Fruit fly (Drosophila melanogaster) whole organism, embryonic: ENCODE data around the gene Slh.

ENCODE experiments used
- ATbp ChIP-seq: fragments of 200-800 bp; sonication (Bioruptor generic); optimal IDR thresholded peaks from 2 replicates; lab custom pipeline; 2017; ENCODE audit warnings: missing biosample characterization, mild to moderate bottlenecking, missing genetic modification characterization, missing genetic modification reagents
- Adf1 ChIP-seq: fragments of 200-800 bp; sonication (Bioruptor generic); IDR thresholded peaks from 2 replicates; pipeline ENCODE4 v1.3.6; 2022; ENCODE audit warnings: missing biosample characterization, missing genetic modification characterization
- CG1024 ChIP-seq: fragments of 200-800 bp; sonication (Bioruptor generic); IDR thresholded peaks from 2 replicates; pipeline ENCODE4 v1.3.6; 2022; ENCODE audit warnings: missing biosample characterization, missing genetic modification characterization
- CG11085 ChIP-seq: fragments of 200-800 bp; sonication (Bioruptor generic); IDR thresholded peaks from 2 replicates; pipeline ENCODE4 v1.3.6; 2022; ENCODE audit warnings: missing biosample characterization, missing genetic modification characterization
- CG11247 ChIP-seq: fragments of 200-800 bp; sonication (Bioruptor generic); IDR thresholded peaks from 2 replicates; pipeline ENCODE4 v1.3.6; 2022; ENCODE audit warnings: missing biosample characterization, missing genetic modification characterization
- CG11504 ChIP-seq: fragments of 200-800 bp; sonication (Bioruptor generic); optimal IDR thresholded peaks from 3 replicates; lab custom pipeline; 2019; ENCODE audit warnings: missing biosample characterization, mild to moderate bottlenecking, missing genetic modification characterization, moderate library complexity
- CG13287 ChIP-seq: fragments of 200-800 bp; sonication (Bioruptor generic); IDR thresholded peaks from 2 replicates; pipeline ENCODE4 v1.3.6; 2022; ENCODE audit warnings: missing biosample characterization, missing genetic modification characterization; ENCODE audit not compliant: partially characterized antibody
- CG13296 ChIP-seq: fragments of 200-800 bp; sonication (Bioruptor generic); optimal IDR thresholded peaks from 3 replicates; lab custom pipeline; 2018; ENCODE audit warnings: missing biosample characterization, mild to moderate bottlenecking, missing genetic modification characterization
- CG13894 ChIP-seq: fragments of 200-800 bp; sonication (Bioruptor generic); optimal IDR thresholded peaks from 3 replicates; lab custom pipeline; 2018; ENCODE audit warnings: missing biosample characterization, mild to moderate bottlenecking, missing genetic modification characterization, moderate library complexity
- CG15011 ChIP-seq: fragments of 200-800 bp; sonication (Bioruptor generic); optimal IDR thresholded peaks from 3 replicates; lab custom pipeline; 2018; ENCODE audit warnings: missing biosample characterization, mild to moderate bottlenecking, missing genetic modification characterization
- CG16779 ChIP-seq: fragments of 200-800 bp; sonication (Bioruptor generic); IDR thresholded peaks from 2 replicates; pipeline ENCODE4 v1.3.6; 2022; ENCODE audit warnings: missing biosample characterization, missing genetic modification characterization
- CG17361 ChIP-seq: fragments of 200-800 bp; sonication (Bioruptor generic); IDR thresholded peaks from 3 replicates; pipeline ENCODE4 v1.3.6; 2022; ENCODE audit warnings: missing biosample characterization, missing genetic modification characterization
- CG30403 ChIP-seq: fragments of 200-800 bp; sonication (Bioruptor generic); optimal IDR thresholded peaks from 3 replicates; lab custom pipeline; 2016; ENCODE audit warnings: missing biosample characterization, missing genetic modification characterization
- CG31388 ChIP-seq: fragments of 200-800 bp; sonication (Bioruptor generic); optimal IDR thresholded peaks from 2 replicates; lab custom pipeline; 2016; ENCODE audit warnings: missing biosample characterization, missing genetic modification characterization
- CG34376 ChIP-seq: fragments of 200-800 bp; sonication (Bioruptor generic); optimal IDR thresholded peaks from 2 replicates; lab custom pipeline; 2018; ENCODE audit warnings: missing biosample characterization, mild to moderate bottlenecking, missing genetic modification characterization
- CG4617 ChIP-seq: fragments of 200-800 bp; sonication (Bioruptor generic); optimal IDR thresholded peaks from 3 replicates; lab custom pipeline; 2016; ENCODE audit warnings: missing biosample characterization, missing genetic modification characterization, borderline replicate concordance
- CG7786 ChIP-seq: fragments of 200-800 bp; sonication (Bioruptor generic); optimal IDR thresholded peaks from 2 replicates; lab custom pipeline; 2016; ENCODE audit warnings: missing biosample characterization, missing genetic modification characterization
- Dip3 ChIP-seq: fragments of 200-800 bp; sonication (Bioruptor generic); optimal IDR thresholded peaks from 3 replicates; lab custom pipeline; 2016; ENCODE audit warnings: missing biosample characterization, missing genetic modification characterization
- Elba2 ChIP-seq: fragments of 200-800 bp; sonication (Bioruptor generic); optimal IDR thresholded peaks from 3 replicates; lab custom pipeline; 2016; ENCODE audit warnings: missing biosample characterization, missing genetic modification characterization
- Ets97D ChIP-seq: fragments of 200-800 bp; sonication (Bioruptor generic); optimal IDR thresholded peaks from 3 replicates; lab custom pipeline; 2016; ENCODE audit warnings: missing biosample characterization, missing genetic modification characterization
- HLH54F ChIP-seq: fragments of 200-800 bp; sonication (Bioruptor generic); optimal IDR thresholded peaks from 3 replicates; lab custom pipeline; 2016; ENCODE audit warnings: missing biosample characterization, missing genetic modification characterization
- HmgZ ChIP-seq: fragments of 200-800 bp; sonication (Bioruptor generic); optimal IDR thresholded peaks from 2 replicates; lab custom pipeline; 2018; ENCODE audit warnings: missing biosample characterization, mild to moderate bottlenecking, missing genetic modification characterization
- Hmr ChIP-seq: fragments of 200-800 bp; sonication (Bioruptor generic); optimal IDR thresholded peaks from 3 replicates; lab custom pipeline; 2017; ENCODE audit warnings: mild to moderate bottlenecking, missing biosample characterization, missing genetic modification reagents, missing genetic modification characterization
- Lhr ChIP-seq: fragments of 200-800 bp; sonication (Bioruptor generic); optimal IDR thresholded peaks from 3 replicates; lab custom pipeline; 2017; ENCODE audit warnings: mild to moderate bottlenecking, missing biosample characterization, missing genetic modification reagents, missing genetic modification characterization
- Lpt ChIP-seq: fragments of >200 bp; optimal IDR thresholded peaks from 2 replicates; lab custom pipeline; 2018; ENCODE audit warnings: missing biosample characterization, missing genetic modification characterization
- Ravus ChIP-seq: fragments of 200-800 bp; sonication (Bioruptor generic); IDR thresholded peaks from 2 replicates; pipeline ENCODE4 v1.3.6; 2022; ENCODE audit warnings: missing biosample characterization, missing genetic modification characterization
- Sox100B ChIP-seq: fragments of 200-800 bp; sonication (Bioruptor generic); optimal IDR thresholded peaks from 3 replicates; lab custom pipeline; 2018; ENCODE audit warnings: missing biosample characterization, mild to moderate bottlenecking, missing genetic modification characterization
- Sry-β ChIP-seq: fragments of 200-800 bp; sonication (Bioruptor generic); optimal IDR thresholded peaks from 2 replicates; lab custom pipeline; 2018; ENCODE audit warnings: missing biosample characterization, mild to moderate bottlenecking, missing genetic modification characterization, moderate library complexity
- Stat92E ChIP-seq, 3 experiments: fragments of >200 bp in 2 of 3; fragments of 200-800 bp in 1 of 3; sonication (Bioruptor generic) in 1 of 3; optimal IDR thresholded peaks; 2 replicates each; lab custom pipeline; 2017 to 2019; ENCODE audit warnings: missing biosample characterization in 3 of 3, missing genetic modification characterization in 3 of 3, mild to moderate bottlenecking in 1 of 3, moderate library complexity in 1 of 3
- TFAM ChIP-seq: fragments of 200-800 bp; sonication (Bioruptor generic); optimal IDR thresholded peaks from 2 replicates; lab custom pipeline; 2017; ENCODE audit warnings: missing biosample characterization, missing genetic modification characterization, inconsistent platforms
- ato ChIP-seq: fragments of 200-800 bp; sonication (Bioruptor generic); IDR thresholded peaks from 2 replicates; pipeline ENCODE4 v1.3.6; 2022; ENCODE audit warnings: missing biosample characterization, missing genetic modification characterization; ENCODE audit not compliant: partially characterized antibody
- cato ChIP-seq: fragments of 200-800 bp; sonication (Bioruptor generic); optimal IDR thresholded peaks from 2 replicates; lab custom pipeline; 2016; ENCODE audit warnings: missing biosample characterization, missing genetic modification characterization, borderline replicate concordance
- caup ChIP-seq: fragments of 200-800 bp; sonication (Bioruptor generic); optimal IDR thresholded peaks from 3 replicates; lab custom pipeline; 2017; ENCODE audit warnings: missing biosample characterization, mild to moderate bottlenecking, missing genetic modification characterization, moderate library complexity; ENCODE audit not compliant: severe bottlenecking
- chm ChIP-seq: fragments of 200-800 bp; sonication (Bioruptor generic); IDR thresholded peaks from 2 replicates; pipeline ENCODE4 v1.3.6; 2022; ENCODE audit warnings: missing biosample characterization, missing genetic modification characterization
- crol ChIP-seq: fragments of 200-800 bp; sonication (Bioruptor generic); IDR thresholded peaks from 2 replicates; pipeline ENCODE4 v1.3.6; 2022; ENCODE audit warnings: missing biosample characterization, missing genetic modification characterization
- cwo ChIP-seq: fragments of 200-800 bp; sonication (Bioruptor generic); optimal IDR thresholded peaks from 3 replicates; lab custom pipeline; 2017; ENCODE audit warnings: missing biosample characterization, missing genetic modification characterization, mild to moderate bottlenecking, moderate library complexity, missing genetic modification reagents
- da ChIP-seq: fragments of 200-800 bp; sonication (Bioruptor generic); optimal IDR thresholded peaks from 2 replicates; lab custom pipeline; 2016; ENCODE audit warnings: missing biosample characterization, missing genetic modification characterization
- fd64A ChIP-seq: fragments of 200-800 bp; sonication (Bioruptor generic); optimal IDR thresholded peaks from 3 replicates; lab custom pipeline; 2018; ENCODE audit warnings: missing biosample characterization, mild to moderate bottlenecking, missing genetic modification characterization
- fd96Cb ChIP-seq: fragments of 200-800 bp; sonication (Bioruptor generic); optimal IDR thresholded peaks from 2 replicates; lab custom pipeline; 2018; ENCODE audit warnings: missing biosample characterization, mild to moderate bottlenecking, missing genetic modification characterization, moderate library complexity
- ftz-f1 ChIP-seq: fragments of 200-800 bp; sonication (Bioruptor generic); optimal IDR thresholded peaks from 2 replicates; lab custom pipeline; 2016; ENCODE audit warnings: missing biosample characterization, missing genetic modification characterization
- inv ChIP-seq: fragments of 200-800 bp; sonication (Bioruptor generic); IDR thresholded peaks from 2 replicates; pipeline ENCODE4 v1.3.6; 2022; ENCODE audit warnings: missing biosample characterization, missing genetic modification characterization; ENCODE audit not compliant: partially characterized antibody
- luna ChIP-seq: fragments of 200-800 bp; sonication (Bioruptor generic); optimal IDR thresholded peaks from 2 replicates; lab custom pipeline; 2016; ENCODE audit warnings: missing biosample characterization, missing genetic modification characterization
- ranshi ChIP-seq: fragments of 200-800 bp; sonication (Bioruptor generic); IDR thresholded peaks from 2 replicates; pipeline ENCODE4 v1.3.6; 2022; ENCODE audit warnings: missing biosample characterization, missing genetic modification characterization
- repo ChIP-seq: fragments of 200-800 bp; sonication (Bioruptor generic); optimal IDR thresholded peaks from 2 replicates; lab custom pipeline; 2016; ENCODE audit warnings: missing biosample characterization, missing genetic modification characterization
- run ChIP-seq: fragments of 200-800 bp; sonication (Bioruptor generic); optimal IDR thresholded peaks from 3 replicates; lab custom pipeline; 2018; ENCODE audit warnings: missing biosample characterization, mild to moderate bottlenecking, missing genetic modification characterization
- sd ChIP-seq: fragments of 200-800 bp; sonication (Bioruptor generic); optimal IDR thresholded peaks from 3 replicates; lab custom pipeline; 2018; ENCODE audit warnings: missing biosample characterization, mild to moderate bottlenecking, missing genetic modification characterization, moderate library complexity
- sens ChIP-seq: fragments of 200-800 bp; sonication (Bioruptor generic); peaks from one replicate; lab custom pipeline; 2016; ENCODE audit warnings: missing biosample characterization, missing genetic modification characterization
- slbo ChIP-seq: fragments of 200-800 bp; sonication (Bioruptor generic); IDR thresholded peaks from 2 replicates; pipeline ENCODE4 v1.3.6; 2022; ENCODE audit warnings: missing biosample characterization, missing genetic modification characterization
- sqz ChIP-seq: fragments of 200-800 bp; sonication (Bioruptor generic); optimal IDR thresholded peaks from 3 replicates; lab custom pipeline; 2018; ENCODE audit warnings: missing biosample characterization, mild to moderate bottlenecking, missing genetic modification characterization
- tio ChIP-seq: fragments of 200-800 bp; sonication (Bioruptor generic); optimal IDR thresholded peaks from 2 replicates; lab custom pipeline; 2017; ENCODE audit warnings: missing biosample characterization, missing genetic modification characterization, inconsistent platforms

Gene Slh

dm6 chr2L:2494515-2495098, 2.1 kb upstream of the Slh start (continued):
- TF ChIP-seq CG30403 (GFP tag; lab: Kevin White, UChicago) (no peak), CG1024 (GFP tag; lab: Robert Waterston, UW) (0 out of 2 replicates have a peak, but pooled peaks have one; percentile 2), sqz (GFP tag; lab: Kevin White, UChicago) (no peak), Lpt (GFP tag; lab: Kevin White, UChicago) (no peak), CG13894 (tag; lab: Kevin White, UChicago) (no peak), ranshi (GFP tag; lab: Robert Waterston, UW) (no peak; the same call in 1 of the 2 replicates), Sox100B (GFP tag; lab: Kevin White, UChicago) (peak; percentile 51), CG31388 (GFP tag; lab: Kevin White, UChicago) (no peak), Sry-β (GFP tag; lab: Kevin White, UChicago) (no peak), HmgZ (no peak), ftz-f1 (GFP tag; lab: Kevin White, UChicago) (no peak), Ravus (GFP tag; lab: Robert Waterston, UW) (no peak), Lhr (GFP tag; lab: Kevin White, UChicago) (no peak), Hmr (GFP tag; lab: Kevin White, UChicago) (peak; percentile 32), fd96Cb (tag; lab: Kevin White, UChicago) (no peak), CG7786 (no peak), tio (GFP tag; lab: Kevin White, UChicago) (peak; percentile 64), run (no peak), Stat92E (GFP tag; optimal IDR thresholded peaks at IDR 0.05; lab: Kevin White, UChicago) (no peak), CG34376 (no peak), Elba2 (no peak), luna (GFP tag; lab: Kevin White, UChicago) (no peak), CG17361 (GFP tag; lab: Robert Waterston, UW) (no peak), sens (GFP tag; lab: Kevin White, UChicago) (peak; percentile 82), sd (no peak), caup (peak; percentile 23), Ets97D (GFP tag; lab: Kevin White, UChicago) (no peak), CG11247 (no peak), cato (GFP tag; lab: Kevin White, UChicago) (no peak), chm (GFP tag; lab: Robert Waterston, UW) (no peak), ATbp (GFP tag; lab: Kevin White, UChicago) (peak; percentile 57), CG11085 (no peak), CG11504 (tag; lab: Kevin White, UChicago) (peak; percentile 49), repo (peak; percentile 20), da (GFP tag; lab: Kevin White, UChicago) (no peak), slbo (GFP tag; lab: Robert Waterston, UW) (no peak), cwo (GFP tag; lab: Kevin White, UChicago) (no peak), ato (GFP tag; lab: Robert Waterston, UW) (no peak), CG13287 (GFP tag; lab: Robert Waterston, UW) (no peak), HLH54F (GFP tag; lab: Kevin White, UChicago) (no peak), fd64A (no peak), CG13296 (GFP tag; lab: Kevin White, UChicago) (no peak), CG15011 (GFP tag; lab: Kevin White, UChicago) (no peak), TFAM (no peak), crol (GFP tag; lab: Robert Waterston, UW) (no peak), CG4617 (GFP tag; lab: Kevin White, UChicago) (no peak), Adf1 (GFP tag; lab: Robert Waterston, UW) (no peak), inv (GFP tag; lab: Robert Waterston, UW) (no peak), Dip3 (GFP tag; lab: Kevin White, UChicago) (no peak), CG16779 (GFP tag; lab: Robert Waterston, UW) (no peak)
